Fruit fly (Drosophila melanogaster): Measurements from ENCODE around the gene ifc.

ifc gene

DNA sequence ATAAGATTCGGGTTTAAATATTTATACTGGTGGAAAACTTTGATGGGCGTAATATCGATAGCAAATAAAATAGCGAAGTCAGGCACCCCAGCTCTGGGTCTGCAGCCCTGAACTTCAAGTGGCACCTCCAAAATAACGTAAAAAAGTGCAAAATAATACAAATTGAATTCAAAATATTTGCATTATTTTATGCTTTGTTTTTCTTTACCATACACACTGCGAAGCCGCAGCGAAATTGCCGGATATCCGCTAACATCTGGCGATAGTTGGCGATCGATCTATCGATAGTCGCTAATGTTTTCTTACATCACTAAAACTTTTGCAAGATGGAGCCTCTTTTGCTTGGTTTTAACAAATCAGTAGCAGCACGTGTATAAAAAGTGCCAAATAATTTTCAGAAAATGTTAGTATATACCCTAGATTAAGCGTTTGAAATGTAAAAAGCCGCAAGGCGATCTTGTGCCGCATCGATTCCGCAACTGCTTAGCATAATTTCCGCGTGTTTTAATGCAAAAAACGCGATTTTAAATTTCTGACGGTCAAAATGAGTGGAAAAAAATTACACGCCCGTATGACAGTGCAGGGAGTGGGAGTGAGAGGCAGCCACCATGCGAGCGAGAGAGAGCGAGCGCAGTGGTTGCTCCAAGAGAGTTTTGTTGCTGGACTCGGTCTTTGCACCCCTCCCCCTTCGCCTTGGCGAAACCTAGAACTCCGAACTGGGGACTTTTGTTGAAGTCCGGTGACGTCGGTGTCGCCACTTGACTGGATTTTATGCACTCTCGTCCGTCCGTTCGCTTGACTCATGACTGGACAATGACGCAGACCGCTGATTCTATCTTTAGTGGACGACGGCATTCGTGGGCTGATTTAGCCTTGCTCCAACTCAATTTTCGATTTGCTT, 4.5 kb upstream of the ifc start, which contains the start of gene eIF4A:
Gene eIF4A (plus strand): TSS at position 332 of the 901 bp plus-strand sequence.
- TF ChIP-seq CG16779 (tag; optimal IDR thresholded peaks at IDR 0.05): peak; percentile 49
- TF ChIP-seq achi (GFP tag; optimal IDR thresholded peaks at IDR 0.05): peak; percentile 35
- TF ChIP-seq CG3032 (tag; optimal IDR thresholded peaks at IDR 0.05): peak; percentile 24
- no peak for TF ChIP-seq CG11902 (GFP tag; optimal IDR thresholded peaks at IDR 0.05)
- peak; percentile 93 for TF ChIP-seq fkh (GFP tag; optimal IDR thresholded peaks at IDR 0.05)
- no peak for TF ChIP-seq CG8119 (GFP tag; IDR thresholded peaks at IDR 0.05)
- peak; percentile 28 for TF ChIP-seq CG6808 (GFP tag; optimal IDR thresholded peaks at IDR 0.05)
- TF ChIP-seq cyc (GFP tag; optimal IDR thresholded peaks at IDR 0.05): no peak
- no peak for TF ChIP-seq Blimp-1 (GFP tag; optimal IDR thresholded peaks at IDR 0.05)
- no peak for TF ChIP-seq Eip75B (GFP tag; optimal IDR thresholded peaks at IDR 0.05)
- peak; percentile 8 for TF ChIP-seq topi (GFP tag; optimal IDR thresholded peaks at IDR 0.05)
- no peak for TF ChIP-seq CG34406 (GFP tag; optimal IDR thresholded peaks at IDR 0.05)
- TF ChIP-seq CG3919 (GFP tag; optimal IDR thresholded peaks at IDR 0.05): peak; percentile 15
- TF ChIP-seq Ets96B (tag; optimal IDR thresholded peaks at IDR 0.05): no peak
- TF ChIP-seq CG31627 (GFP tag; optimal IDR thresholded peaks at IDR 0.05): peak; percentile 0
- peak in 1 of 2 experiments; percentile 7 for TF ChIP-seq salr (GFP tag; optimal IDR thresholded peaks at IDR 0.05)
- TF ChIP-seq svp (GFP tag): peak; percentile 43
- peak in 1 of 2 experiments; percentile 12 for TF ChIP-seq ss (GFP tag; optimal IDR thresholded peaks at IDR 0.05)
- peak; percentile 1 for TF ChIP-seq lz (GFP tag; optimal IDR thresholded peaks at IDR 0.05)
- no peak for TF ChIP-seq Sox102F (GFP tag; optimal IDR thresholded peaks at IDR 0.05)
- TF ChIP-seq acj6 (GFP tag; optimal IDR thresholded peaks at IDR 0.05): no peak
- TF ChIP-seq Eip78C (GFP tag): peak; percentile 64
- no peak for TF ChIP-seq vri (GFP tag; optimal IDR thresholded peaks at IDR 0.05)

DNA sequence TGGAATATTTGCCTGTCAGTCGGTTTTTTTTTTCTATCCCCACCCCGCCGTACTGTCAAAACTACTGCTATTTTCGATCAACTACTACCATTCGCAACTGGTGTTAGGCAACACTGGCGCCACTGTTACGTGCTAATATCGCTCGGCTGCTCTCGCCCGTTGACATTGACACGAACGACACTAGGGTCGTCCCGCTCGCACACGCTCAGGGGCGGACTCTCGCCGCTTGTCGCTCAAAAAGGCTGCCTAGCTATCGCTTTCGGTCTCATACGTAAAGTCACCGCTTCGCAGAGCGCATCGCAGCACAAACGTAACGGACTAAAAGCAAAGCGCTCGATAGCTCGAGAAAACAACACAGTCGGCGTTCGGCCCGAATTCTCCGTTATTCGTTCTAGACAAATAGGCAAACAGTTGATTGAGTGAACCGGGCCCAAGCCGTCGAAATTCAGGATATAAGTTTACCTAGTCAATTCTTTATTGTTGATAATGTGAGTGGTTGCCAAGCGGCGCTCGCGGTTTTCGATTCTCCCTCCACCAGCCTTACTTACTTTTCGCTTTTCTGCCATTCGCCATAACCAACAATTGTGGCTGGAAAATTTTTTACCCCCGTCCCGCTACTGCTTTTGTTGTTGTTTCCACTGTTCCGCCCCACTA, 3.7 kb upstream of the ifc start:
- no peak for TF ChIP-seq Sox15 (GFP tag; optimal IDR thresholded peaks at IDR 0.05)
- TF ChIP-seq acj6 (GFP tag; optimal IDR thresholded peaks at IDR 0.05): no peak
- peak; percentile 27 for TF ChIP-seq esn (GFP tag; optimal IDR thresholded peaks at IDR 0.05)
- TF ChIP-seq dsx (GFP tag; optimal IDR thresholded peaks at IDR 0.05; ENCODE audit: poor library complexity, severe bottlenecking): peak; percentile 45
- no peak for TF ChIP-seq CG8632 (GFP tag; optimal IDR thresholded peaks at IDR 0.05)
- TF ChIP-seq Met (GFP tag; optimal IDR thresholded peaks at IDR 0.05): peak; percentile 22
- peak; percentile 16 for TF ChIP-seq CG32006 (GFP tag; optimal IDR thresholded peaks at IDR 0.05)
- peak; percentile 50 for TF ChIP-seq CG6854 (GFP tag; optimal IDR thresholded peaks at IDR 0.05)
- peak; percentile 48 for TF ChIP-seq Eip75B (GFP tag; optimal IDR thresholded peaks at IDR 0.05)
- no peak for TF ChIP-seq CG8119 (GFP tag; IDR thresholded peaks at IDR 0.05)
- no peak for TF ChIP-seq CG15336 (GFP tag; IDR thresholded peaks at IDR 0.05)
- peak; percentile 28 for TF ChIP-seq CG9139 (GFP tag; optimal IDR thresholded peaks at IDR 0.05)
- peak; percentile 72 for TF ChIP-seq fkh (GFP tag; optimal IDR thresholded peaks at IDR 0.05)
- no peak for TF ChIP-seq Sox102F (GFP tag; optimal IDR thresholded peaks at IDR 0.05)
- TF ChIP-seq CG11902 (GFP tag; optimal IDR thresholded peaks at IDR 0.05): peak; percentile 53
- no peak for TF ChIP-seq Eip93F (GFP tag; optimal IDR thresholded peaks at IDR 0.05)
- peak; percentile 28 for TF ChIP-seq CG6808 (GFP tag; optimal IDR thresholded peaks at IDR 0.05)
- TF ChIP-seq Lpt (GFP tag; optimal IDR thresholded peaks at IDR 0.05): peak; percentile 2
- no peak for TF ChIP-seq CG11294 (GFP tag; IDR thresholded peaks at IDR 0.05)
- TF ChIP-seq achi (GFP tag; optimal IDR thresholded peaks at IDR 0.05): peak; percentile 95
- TF ChIP-seq fd59A (GFP tag; optimal IDR thresholded peaks at IDR 0.05): peak; percentile 33
- peak; percentile 57 for TF ChIP-seq CG3919 (GFP tag; optimal IDR thresholded peaks at IDR 0.05)
- peak; percentile 45 for TF ChIP-seq lz (GFP tag; optimal IDR thresholded peaks at IDR 0.05)
- peak; percentile 23 for TF ChIP-seq OdsH (GFP tag; optimal IDR thresholded peaks at IDR 0.05)
- no peak for TF ChIP-seq CG6163 (GFP tag; IDR thresholded peaks at IDR 0.05)
- TF ChIP-seq CG7368 (GFP tag; optimal IDR thresholded peaks at IDR 0.05): peak; percentile 23
- peak; percentile 51 for TF ChIP-seq Sox14 (GFP tag; optimal IDR thresholded peaks at IDR 0.05)
- peak; percentile 14 for TF ChIP-seq Hr4 (GFP tag; optimal IDR thresholded peaks at IDR 0.05)
- TF ChIP-seq eg (GFP tag; IDR thresholded peaks at IDR 0.05): no peak
- no peak for TF ChIP-seq CG4318 (GFP tag; optimal IDR thresholded peaks at IDR 0.05)
- peak; percentile 14 to 57 for TF ChIP-seq ss (GFP tag; optimal IDR thresholded peaks at IDR 0.05)
- peak; percentile 4 for TF ChIP-seq CG10669 (GFP tag; optimal IDR thresholded peaks at IDR 0.05)
- peak; percentile 34 for TF ChIP-seq cyc (GFP tag; optimal IDR thresholded peaks at IDR 0.05)
- TF ChIP-seq CG8319 (GFP tag; optimal IDR thresholded peaks at IDR 0.05): no peak
